Fruit fly (Drosophila melanogaster): Measurements from ENCODE around the gene Qtzl.
A peak's percentile ranks its signal among the peaks of the same experiment; 100 is the strongest.

The Qtzl gene

DNA sequence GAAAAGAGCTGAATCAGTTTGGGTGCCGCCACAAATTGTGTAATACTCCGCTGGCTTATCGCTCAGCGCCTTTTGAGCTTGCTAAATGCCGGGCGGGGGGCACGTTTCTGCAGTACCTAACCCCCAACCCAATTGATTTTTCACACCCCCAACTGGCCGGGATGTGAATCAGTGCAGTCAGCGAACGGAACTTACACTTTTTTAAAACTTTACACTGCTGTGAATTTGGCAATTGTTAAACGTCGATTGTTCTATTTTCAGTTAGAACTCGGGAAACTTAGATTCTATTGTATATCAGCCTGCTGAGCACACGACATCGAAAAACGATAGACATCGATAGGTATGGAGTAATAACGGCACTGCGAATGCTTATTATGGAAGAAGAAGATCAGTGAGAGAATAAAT lies 42.6 kb downstream of the Qtzl start, which contains the start of gene Tom70 (continued):
- TF ChIP-seq so (GFP tag; IDR thresholded peaks at IDR 0.05) (no peak), luna (GFP tag; optimal IDR thresholded peaks at IDR 0.05) (no peak), bbx (GFP tag; IDR thresholded peaks at IDR 0.05; ENCODE audit: partially characterized antibody) (peak; percentile 68), CG16813 (GFP tag; IDR thresholded peaks at IDR 0.05; ENCODE audit: partially characterized antibody) (peak; percentile 51), D (optimal IDR thresholded peaks at IDR 0.05) (no peak), D (GFP tag; optimal IDR thresholded peaks at IDR 0.05) (no peak), HLH4C (GFP tag; IDR thresholded peaks at IDR 0.05; ENCODE audit: partially characterized antibody) (peak; percentile 54; the same call in 1 of the 3 replicates), CG33557 (GFP tag; optimal IDR thresholded peaks at IDR 0.05) (no peak), CG32532 (GFP tag; IDR thresholded peaks at IDR 0.05) (no peak), CG34422 (GFP tag; IDR thresholded peaks at IDR 0.05) (peak; percentile 75; the same call in 1 of the 3 replicates), Elba2 (GFP tag; optimal IDR thresholded peaks at IDR 0.05) (no peak), Med (GFP tag) (peak; percentile 25), HmgZ (tag; optimal IDR thresholded peaks at IDR 0.05) (peak; percentile 19), chinmo (GFP tag; IDR thresholded peaks at IDR 0.05; ENCODE audit: partially characterized antibody) (no peak), tna (GFP tag; IDR thresholded peaks at IDR 0.05; ENCODE audit: partially characterized antibody) (no peak), E2f2 (GFP tag; IDR thresholded peaks at IDR 0.05) (peak; percentile 53), Dll (GFP tag; IDR thresholded peaks at IDR 0.05; ENCODE audit: partially characterized antibody) (peak; percentile 63; the same call in 3 of the 4 replicates), CG3847 (GFP tag; IDR thresholded peaks at IDR 0.05) (no peak), CG14710 (tag; optimal IDR thresholded peaks at IDR 0.05) (peak; percentile 16), ato (GFP tag; IDR thresholded peaks at IDR 0.05; ENCODE audit: partially characterized antibody) (0 out of 2 replicates have a peak, but pooled peaks have one; percentile 21), MESR4 (GFP tag; optimal IDR thresholded peaks at IDR 0.05) (peak; percentile 79), Sry-δ (GFP tag; optimal IDR thresholded peaks at IDR 0.05) (peak; percentile 58), zen2 (GFP tag; IDR thresholded peaks at IDR 0.05; ENCODE audit: partially characterized antibody) (peak; percentile 34; the same call in 1 of the 3 replicates), CG5953 (GFP tag; IDR thresholded peaks at IDR 0.05) (no peak), trem (tag; optimal IDR thresholded peaks at IDR 0.05) (peak; percentile 38), Fer1 (GFP tag; optimal IDR thresholded peaks at IDR 0.05) (peak; percentile 21), gt (GFP tag; IDR thresholded peaks at IDR 0.05) (no peak), CG6654 (GFP tag; optimal IDR thresholded peaks at IDR 0.05) (no peak), Bgb (GFP tag; IDR thresholded peaks at IDR 0.05; ENCODE audit: partially characterized antibody) (peak; percentile 61), CG1832 (GFP tag; optimal IDR thresholded peaks at IDR 0.05) (no peak), CG42726 (GFP tag; IDR thresholded peaks at IDR 0.05; ENCODE audit: partially characterized antibody) (0 out of 2 replicates have a peak, but pooled peaks have one; percentile 37), Mes4 (GFP tag; optimal IDR thresholded peaks at IDR 0.05) (no peak), Ets97D (GFP tag; optimal IDR thresholded peaks at IDR 0.05) (peak; percentile 17), pum (GFP tag; optimal IDR thresholded peaks at IDR 0.05) (no peak), nerfin-1 (tag; optimal IDR thresholded peaks at IDR 0.05) (peak; percentile 51), ac (GFP tag; optimal IDR thresholded peaks at IDR 0.05) (no peak), CG4617 (GFP tag; optimal IDR thresholded peaks at IDR 0.05; ENCODE audit: borderline replicate concordance) (peak; percentile 57), unc-4 (GFP tag; IDR thresholded peaks at IDR 0.05; ENCODE audit: partially characterized antibody) (peak; percentile 58; the same call in 1 of the 2 replicates), TFAM (GFP tag; optimal IDR thresholded peaks at IDR 0.05) (no peak), Nf-YA (GFP tag; IDR thresholded peaks at IDR 0.05) (no peak), bigmax (GFP tag; optimal IDR thresholded peaks at IDR 0.05) (peak; percentile 95), gfzf (GFP tag; optimal IDR thresholded peaks at IDR 0.05) (peak; percentile 3), sug (tag; optimal IDR thresholded peaks at IDR 0.05) (peak; percentile 88), seq (GFP tag; IDR thresholded peaks at IDR 0.05) (no peak), CG13287 (GFP tag; IDR thresholded peaks at IDR 0.05; ENCODE audit: partially characterized antibody) (peak; percentile 55), CG9817 (tag; optimal IDR thresholded peaks at IDR 0.05) (no peak), CG34224 (GFP tag; IDR thresholded peaks at IDR 0.05; ENCODE audit: partially characterized antibody) (peak; percentile 67), crp (GFP tag; optimal IDR thresholded peaks at IDR 0.05) (peak in 1 of 2 experiments; percentile 67), CG30020 (tag; optimal IDR thresholded peaks at IDR 0.05) (peak; percentile 5)

All from whole organism, embryonic.